Comparison of ENCODE assay signal across 4 worm cellular contexts in genomic region chrX:6134423-6134822, ce11.
A peak's percentile ranks its signal among the peaks of the same experiment; 100 is the strongest.
TF ChIP-seq lines count a peak whose summit lies in the region.

No protein-coding gene starts in this region.

TF ChIP-seq in whole organism, L2 larva, 48 proteins besides CTCF, POLR2A, EP300 and RAD21:
- TF ChIP-seq mab-5 (tag; optimal IDR thresholded peaks at IDR 0.05; lab: Kevin White, UChicago): peak; percentile 7
- TF ChIP-seq F13H6.1 (tag; optimal IDR thresholded peaks at IDR 0.05; lab: Kevin White, UChicago): peak; percentile 59
- peak; percentile 64 for TF ChIP-seq zag-1 (tag; optimal IDR thresholded peaks at IDR 0.05; lab: Kevin White, UChicago)
- peak; percentile 8 for TF ChIP-seq crh-2 (tag; optimal IDR thresholded peaks at IDR 0.05; lab: Kevin White, UChicago)
- no peak for TF ChIP-seq lsy-2 (tag; optimal IDR thresholded peaks at IDR 0.05; lab: Kevin White, UChicago)
- peak in 1 of 2 experiments; percentile 6 for TF ChIP-seq mdl-1 (tag; optimal IDR thresholded peaks at IDR 0.05; lab: Kevin White, UChicago)
- TF ChIP-seq unc-55 (GFP tag; optimal IDR thresholded peaks at IDR 0.05; lab: Kevin White, UChicago): peak; percentile 38
- no peak for TF ChIP-seq nhr-21 (tag; optimal IDR thresholded peaks at IDR 0.05; lab: Kevin White, UChicago)
- no peak for TF ChIP-seq nhr-129 (tag; optimal IDR thresholded peaks at IDR 0.05; lab: Kevin White, UChicago)
- TF ChIP-seq alr-1 (tag; optimal IDR thresholded peaks at IDR 0.05; lab: Kevin White, UChicago): no peak
- TF ChIP-seq elt-3 (tag; optimal IDR thresholded peaks at IDR 0.05; lab: Kevin White, UChicago): no peak
- TF ChIP-seq lin-13 (GFP tag; optimal IDR thresholded peaks at IDR 0.05; lab: Kevin White, UChicago): peak; percentile 1
- TF ChIP-seq Y55F3AM.14 (GFP tag; optimal IDR thresholded peaks at IDR 0.05; lab: Kevin White, UChicago): peak; percentile 58

TF ChIP-seq in whole organism, L4 larva, 104 proteins besides CTCF, POLR2A, EP300 and RAD21:
- peak; percentile 16 for TF ChIP-seq mep-1 (tag; optimal IDR thresholded peaks at IDR 0.05; lab: Kevin White, UChicago)
- peak; percentile 83 for TF ChIP-seq set-16 (GFP tag; IDR thresholded peaks at IDR 0.05; lab: Robert Waterston, UW)
- no peak for TF ChIP-seq ctbp-1 (GFP tag; IDR thresholded peaks at IDR 0.05; lab: Robert Waterston, UW)
- TF ChIP-seq spr-1 (tag; optimal IDR thresholded peaks at IDR 0.05; lab: Kevin White, UChicago): no peak
- TF ChIP-seq lin-29 (GFP tag; IDR thresholded peaks at IDR 0.05; lab: Robert Waterston, UW): no peak
- TF ChIP-seq pha-4 (GFP tag; IDR thresholded peaks at IDR 0.05; lab: Robert Waterston, UW): peak; percentile 15; the same call in 1 of the 2 replicates
- no peak for TF ChIP-seq pha-4 (tag; optimal IDR thresholded peaks at IDR 0.05; lab: Kevin White, UChicago)
- peak; percentile 31; the same call in 1 of the 2 replicates for TF ChIP-seq hmg-1.1 (GFP tag; IDR thresholded peaks at IDR 0.05; lab: Robert Waterston, UW)
- TF ChIP-seq rbr-2 (tag; optimal IDR thresholded peaks at IDR 0.05; lab: Kevin White, UChicago): peak; percentile 56
- peak; percentile 15 for TF ChIP-seq hlh-11 (tag; optimal IDR thresholded peaks at IDR 0.05; lab: Kevin White, UChicago)
- peak in 1 of 2 experiments; percentile 49 for TF ChIP-seq unc-62 (GFP tag; optimal IDR thresholded peaks at IDR 0.05 in 1 of 2; lab: Kevin White, UChicago)
- no peak for TF ChIP-seq unc-62 (tag; optimal IDR thresholded peaks at IDR 0.05; lab: Kevin White, UChicago)

TF ChIP-seq in whole organism, late embryonic, 69 proteins besides CTCF, POLR2A, EP300 and RAD21:
- peak; percentile 16 for TF ChIP-seq sdc-2 (tag; optimal IDR thresholded peaks at IDR 0.05; lab: Kevin White, UChicago)
- TF ChIP-seq ceh-31 (tag; optimal IDR thresholded peaks at IDR 0.05; lab: Kevin White, UChicago): peak; percentile 56
- peak; percentile 40 for TF ChIP-seq ceh-18 (tag; optimal IDR thresholded peaks at IDR 0.05; lab: Kevin White, UChicago)
- peak; percentile 4 for TF ChIP-seq C08G9.2 (tag; optimal IDR thresholded peaks at IDR 0.05; lab: Kevin White, UChicago)
- TF ChIP-seq sox-4 (tag; optimal IDR thresholded peaks at IDR 0.05; lab: Kevin White, UChicago): no peak
- peak; percentile 48 for TF ChIP-seq unc-42 (tag; optimal IDR thresholded peaks at IDR 0.05; lab: Kevin White, UChicago)
- TF ChIP-seq sox-2 (GFP tag; IDR thresholded peaks at IDR 0.05; lab: Robert Waterston, UW): no peak
- TF ChIP-seq pqm-1 (tag; optimal IDR thresholded peaks at IDR 0.05; lab: Kevin White, UChicago): peak; percentile 15
- TF ChIP-seq tbx-7 (tag; optimal IDR thresholded peaks at IDR 0.05; lab: Kevin White, UChicago): no peak
- TF ChIP-seq ceh-14 (tag; optimal IDR thresholded peaks at IDR 0.05; lab: Kevin White, UChicago): peak; percentile 36
- no peak for TF ChIP-seq ceh-24 (tag; optimal IDR thresholded peaks at IDR 0.05; lab: Kevin White, UChicago)
- TF ChIP-seq nhr-232 (tag; optimal IDR thresholded peaks at IDR 0.05; lab: Kevin White, UChicago): no peak
- TF ChIP-seq ztf-16 (tag; optimal IDR thresholded peaks at IDR 0.05; lab: Kevin White, UChicago): no peak
- peak; percentile 21 for TF ChIP-seq hlh-8 (tag; optimal IDR thresholded peaks at IDR 0.05; lab: Kevin White, UChicago)
- no peak for TF ChIP-seq dmd-4 (tag; optimal IDR thresholded peaks at IDR 0.05; lab: Kevin White, UChicago; ENCODE audit: borderline replicate concordance)
- TF ChIP-seq ceh-19 (GFP tag; optimal IDR thresholded peaks at IDR 0.05; lab: Kevin White, UChicago): peak; percentile 70
- TF ChIP-seq fax-1 (tag; optimal IDR thresholded peaks at IDR 0.05; lab: Kevin White, UChicago): peak; percentile 10
- peak; percentile 66 for TF ChIP-seq hlh-6 (tag; optimal IDR thresholded peaks at IDR 0.05; lab: Kevin White, UChicago)
- no peak for TF ChIP-seq elt-4 (tag; optimal IDR thresholded peaks at IDR 0.05; lab: Kevin White, UChicago)
- TF ChIP-seq unc-55 (GFP tag; optimal IDR thresholded peaks at IDR 0.05; lab: Kevin White, UChicago): no peak
- TF ChIP-seq pha-2 (tag; optimal IDR thresholded peaks at IDR 0.05; lab: Kevin White, UChicago): no peak
- peak; percentile 21 for TF ChIP-seq syd-9 (tag; optimal IDR thresholded peaks at IDR 0.05; lab: Kevin White, UChicago)
- TF ChIP-seq nfya-1 (tag; optimal IDR thresholded peaks at IDR 0.05; lab: Kevin White, UChicago): peak; percentile 6
- TF ChIP-seq tbx-2 (tag; optimal IDR thresholded peaks at IDR 0.05; lab: Kevin White, UChicago): peak; percentile 52
- TF ChIP-seq che-1 (tag; optimal IDR thresholded peaks at IDR 0.05; lab: Kevin White, UChicago): peak; percentile 28
- TF ChIP-seq ceh-34 (tag; optimal IDR thresholded peaks at IDR 0.05; lab: Kevin White, UChicago): peak; percentile 40
- no peak for TF ChIP-seq unc-3 (GFP tag; conservative IDR thresholded peaks at IDR 0.05; lab: Robert Waterston, UW)
- TF ChIP-seq unc-3 (tag; optimal IDR thresholded peaks at IDR 0.05; lab: Kevin White, UChicago): peak; percentile 43
- peak; percentile 39 for TF ChIP-seq ref-2 (tag; optimal IDR thresholded peaks at IDR 0.05; lab: Kevin White, UChicago)
- no peak for TF ChIP-seq unc-86 (tag; optimal IDR thresholded peaks at IDR 0.05; lab: Kevin White, UChicago)
- peak; percentile 58 for TF ChIP-seq mec-3 (tag; optimal IDR thresholded peaks at IDR 0.05; lab: Kevin White, UChicago; ENCODE audit: borderline replicate concordance)
- TF ChIP-seq fkh-10 (GFP tag; optimal IDR thresholded peaks at IDR 0.05; lab: Kevin White, UChicago): no peak
- TF ChIP-seq ceh-48 (tag; optimal IDR thresholded peaks at IDR 0.05; lab: Kevin White, UChicago): no peak
- TF ChIP-seq rnt-1 (tag; optimal IDR thresholded peaks at IDR 0.05; lab: Kevin White, UChicago): no peak

TF ChIP-seq in whole organism, mixed stage, embryonic, 35 proteins besides CTCF, POLR2A, EP300 and RAD21:
- peak; percentile 42 for TF ChIP-seq cnd-1 (tag; optimal IDR thresholded peaks at IDR 0.05; lab: Kevin White, UChicago)
- TF ChIP-seq unc-120 (tag; optimal IDR thresholded peaks at IDR 0.05; lab: Kevin White, UChicago; ENCODE audit: poor library complexity, severe bottlenecking): peak; percentile 21
- peak; percentile 47 for TF ChIP-seq ces-1 (GFP tag; optimal IDR thresholded peaks at IDR 0.05; lab: Kevin White, UChicago)
- TF ChIP-seq blmp-1 (tag; optimal IDR thresholded peaks at IDR 0.05; lab: Kevin White, UChicago): no peak
- peak; percentile 13 for TF ChIP-seq lin-32 (GFP tag; optimal IDR thresholded peaks at IDR 0.05; lab: Kevin White, UChicago)
- TF ChIP-seq flh-1 (GFP tag; optimal IDR thresholded peaks at IDR 0.05; lab: Kevin White, UChicago): no peak
- TF ChIP-seq sptf-1 (tag; optimal IDR thresholded peaks at IDR 0.05; lab: Kevin White, UChicago): peak; percentile 71
- no peak for TF ChIP-seq elt-1 (tag; optimal IDR thresholded peaks at IDR 0.05; lab: Kevin White, UChicago; ENCODE audit: borderline replicate concordance, insufficient read depth)
